Fruit fly (Drosophila melanogaster) whole organism, embryonic: ENCODE measurements around the gene Mlp84B.

Source experiments
- Blimp-1 ChIP-seq: fragments of 200-800 bp; sonication (Bioruptor generic); optimal IDR thresholded peaks from 3 replicates; lab custom pipeline; 2018; ENCODE audit warnings: missing biosample characterization, missing genetic modification characterization, mild to moderate bottlenecking, moderate library complexity, missing genetic modification reagents
- CG10543 ChIP-seq: fragments of 200-800 bp; sonication (Bioruptor generic); optimal IDR thresholded peaks from 3 replicates; lab custom pipeline; 2017; ENCODE audit warnings: missing biosample characterization, mild to moderate bottlenecking, missing genetic modification characterization, moderate library complexity
- CG10979 ChIP-seq: fragments of 200-800 bp; sonication (Bioruptor generic); optimal IDR thresholded peaks from 2 replicates; lab custom pipeline; 2018; ENCODE audit warnings: missing biosample characterization, mild to moderate bottlenecking, missing genetic modification characterization, moderate library complexity
- CG12104 ChIP-seq: fragments of 200-800 bp; sonication (Bioruptor generic); optimal IDR thresholded peaks from 3 replicates; lab custom pipeline; 2016; ENCODE audit warnings: missing biosample characterization, missing genetic modification characterization
- CG12299 ChIP-seq: fragments of 200-800 bp; sonication (Bioruptor generic); optimal IDR thresholded peaks from 2 replicates; lab custom pipeline; 2018; ENCODE audit warnings: missing biosample characterization, mild to moderate bottlenecking, missing genetic modification characterization
- CG12942 ChIP-seq: fragments of 200-800 bp; sonication (Bioruptor generic); optimal IDR thresholded peaks from 3 replicates; lab custom pipeline; 2016; ENCODE audit warnings: missing biosample characterization, missing genetic modification characterization
- CG13624 ChIP-seq: fragments of 200-800 bp; sonication (Bioruptor generic); optimal IDR thresholded peaks from 2 replicates; lab custom pipeline; 2016; ENCODE audit warnings: missing biosample characterization, missing genetic modification characterization
- CG13894 ChIP-seq: fragments of 200-800 bp; sonication (Bioruptor generic); optimal IDR thresholded peaks from 3 replicates; lab custom pipeline; 2018; ENCODE audit warnings: missing biosample characterization, mild to moderate bottlenecking, missing genetic modification characterization, moderate library complexity
- CG15011 ChIP-seq: fragments of 200-800 bp; sonication (Bioruptor generic); optimal IDR thresholded peaks from 3 replicates; lab custom pipeline; 2018; ENCODE audit warnings: missing biosample characterization, mild to moderate bottlenecking, missing genetic modification characterization
- CG17802 ChIP-seq: fragments of 200-800 bp; sonication (Bioruptor generic); optimal IDR thresholded peaks from 2 replicates; lab custom pipeline; 2018; ENCODE audit warnings: missing biosample characterization, mild to moderate bottlenecking, missing genetic modification characterization, moderate library complexity
- CG18476 ChIP-seq: fragments of 200-800 bp; sonication (Bioruptor generic); optimal IDR thresholded peaks from 2 replicates; lab custom pipeline; 2016; ENCODE audit warnings: missing biosample characterization, mild to moderate bottlenecking, missing genetic modification characterization
- CG2120 ChIP-seq: fragments of 200-800 bp; sonication (Bioruptor generic); optimal IDR thresholded peaks from 3 replicates; lab custom pipeline; 2016; ENCODE audit warnings: missing biosample characterization, missing genetic modification characterization
- CG6765 ChIP-seq: fragments of 200-800 bp; sonication (Bioruptor generic); optimal IDR thresholded peaks from 3 replicates; lab custom pipeline; 2017; ENCODE audit warnings: missing biosample characterization, mild to moderate bottlenecking, missing genetic modification characterization
- CG7271 ChIP-seq: fragments of 200-800 bp; sonication (Bioruptor generic); optimal IDR thresholded peaks from 2 replicates; lab custom pipeline; 2018; ENCODE audit warnings: missing biosample characterization, mild to moderate bottlenecking, missing genetic modification characterization, moderate library complexity
- CG7987 ChIP-seq: fragments of 200-800 bp; sonication (Bioruptor generic); optimal IDR thresholded peaks from 2 replicates; lab custom pipeline; 2018; ENCODE audit warnings: missing biosample characterization, mild to moderate bottlenecking, missing genetic modification characterization, moderate library complexity
- CG8290 ChIP-seq, 3 experiments: fragments of 200-800 bp; sonication (Bioruptor generic); optimal IDR thresholded peaks; 2 replicates each; lab custom pipeline; 2016 to 2019; ENCODE audit warnings: missing biosample characterization in 3 of 3, missing genetic modification characterization in 3 of 3, mild to moderate bottlenecking in 2 of 3, moderate library complexity in 1 of 3
- CG9817 ChIP-seq: fragments of 200-800 bp; sonication (Bioruptor generic); optimal IDR thresholded peaks from 2 replicates; lab custom pipeline; 2018; ENCODE audit warnings: missing biosample characterization, mild to moderate bottlenecking, missing genetic modification characterization, moderate library complexity
- Chrac-16 ChIP-seq: fragments of 200-800 bp; sonication (Bioruptor generic); optimal IDR thresholded peaks from 3 replicates; lab custom pipeline; 2016; ENCODE audit warnings: missing biosample characterization, missing genetic modification characterization
- Ets97D ChIP-seq: fragments of 200-800 bp; sonication (Bioruptor generic); optimal IDR thresholded peaks from 3 replicates; lab custom pipeline; 2016; ENCODE audit warnings: missing biosample characterization, missing genetic modification characterization
- GATAe ChIP-seq: fragments of 200-800 bp; sonication (Bioruptor generic); conservative IDR thresholded peaks from 2 replicates; pipeline ENCODE4 v1.3.6; 2022; ENCODE audit warnings: missing biosample characterization, missing genetic modification characterization
- Gug ChIP-seq: fragments of 200-800 bp; sonication (Bioruptor generic); IDR thresholded peaks from 4 replicates; pipeline ENCODE4 v1.3.6; 2022; ENCODE audit warnings: missing biosample characterization, missing genetic modification characterization
- Hey ChIP-seq: fragments of 200-800 bp; sonication (Bioruptor generic); optimal IDR thresholded peaks from 3 replicates; lab custom pipeline; 2018; ENCODE audit warnings: missing biosample characterization, mild to moderate bottlenecking, missing genetic modification characterization
- HmgZ ChIP-seq: fragments of 200-800 bp; sonication (Bioruptor generic); optimal IDR thresholded peaks from 2 replicates; lab custom pipeline; 2018; ENCODE audit warnings: missing biosample characterization, mild to moderate bottlenecking, missing genetic modification characterization
- Hmr ChIP-seq: fragments of 200-800 bp; sonication (Bioruptor generic); optimal IDR thresholded peaks from 3 replicates; lab custom pipeline; 2017; ENCODE audit warnings: mild to moderate bottlenecking, missing biosample characterization, missing genetic modification reagents, missing genetic modification characterization
- Lim3 ChIP-seq: fragments of 200-800 bp; sonication (Bioruptor generic); IDR thresholded peaks from 2 replicates; pipeline ENCODE4 v1.3.6; 2022; ENCODE audit warnings: missing biosample characterization, missing genetic modification characterization
- Mad ChIP-seq: fragments of 200-800 bp; sonication (Bioruptor generic); optimal IDR thresholded peaks from 2 replicates; lab custom pipeline; 2016; ENCODE audit warnings: missing biosample characterization, missing genetic modification characterization
- Opbp ChIP-seq: fragments of 200-800 bp; sonication (Bioruptor generic); IDR thresholded peaks from 3 replicates; pipeline ENCODE4 v1.3.6; 2022; ENCODE audit warnings: missing biosample characterization, missing genetic modification characterization; ENCODE audit not compliant: partially characterized antibody
- PHDP ChIP-seq: fragments of 200-800 bp; sonication (Bioruptor generic); optimal IDR thresholded peaks from 3 replicates; lab custom pipeline; 2018; ENCODE audit warnings: missing biosample characterization, mild to moderate bottlenecking, missing genetic modification characterization, moderate library complexity
- Trl ChIP-seq, 3 experiments: fragments of >200 bp in 2 of 3; fragments of 200-800 bp in 1 of 3; sonication (Bioruptor generic) in 1 of 3; optimal IDR thresholded peaks; 2 replicates in 1 of 3; 3 replicates in 2 of 3; lab custom pipeline; 2016 to 2017; ENCODE audit warnings: missing biosample characterization in 1 of 3, missing genetic modification characterization in 1 of 3
- abd-A ChIP-seq: fragments of 200-800 bp; sonication (Bioruptor generic); optimal IDR thresholded peaks from 3 replicates; lab custom pipeline; 2019; ENCODE audit warnings: missing biosample characterization, mild to moderate bottlenecking, missing genetic modification characterization, moderate library complexity
- al ChIP-seq: fragments of 200-800 bp; sonication (Bioruptor generic); IDR thresholded peaks from 2 replicates; pipeline ENCODE4 v1.3.6; 2022; ENCODE audit warnings: missing biosample characterization, missing genetic modification characterization
- aop ChIP-seq: fragments of 200-800 bp; sonication (Bioruptor generic); IDR thresholded peaks from 2 replicates; pipeline ENCODE4 v1.3.6; 2022; ENCODE audit warnings: missing biosample characterization, missing genetic modification characterization
- ap ChIP-seq: fragments of 200-800 bp; sonication (Bioruptor generic); IDR thresholded peaks from 2 replicates; pipeline ENCODE4 v1.3.6; 2022; ENCODE audit warnings: missing biosample characterization, missing genetic modification characterization
- btn ChIP-seq: fragments of 200-800 bp; sonication (Bioruptor generic); optimal IDR thresholded peaks from 2 replicates; lab custom pipeline; 2016; ENCODE audit warnings: missing biosample characterization, missing genetic modification characterization
- crp ChIP-seq, 2 experiments: fragments of 200-800 bp; sonication (Bioruptor generic); optimal IDR thresholded peaks; 2 replicates in 1 of 2; 3 replicates in 1 of 2; lab custom pipeline; 2017; ENCODE audit warnings: missing biosample characterization in 2 of 2, missing genetic modification characterization in 2 of 2, mild to moderate bottlenecking in 1 of 2, moderate library complexity in 1 of 2
- danr ChIP-seq: fragments of 200-800 bp; sonication (Bioruptor generic); IDR thresholded peaks from 2 replicates; pipeline ENCODE4 v1.3.6; 2022; ENCODE audit warnings: missing biosample characterization, missing genetic modification characterization
- dpn ChIP-seq, 2 experiments: fragments of 200-800 bp; sonication (Bioruptor generic); optimal IDR thresholded peaks; 3 replicates each; lab custom pipeline; 2016; ENCODE audit warnings: missing biosample characterization in 2 of 2, missing genetic modification characterization in 2 of 2
- dysf ChIP-seq: fragments of 200-800 bp; sonication (Bioruptor generic); IDR thresholded peaks from 3 replicates; pipeline ENCODE4 v1.3.6; 2022; ENCODE audit warnings: missing biosample characterization, missing genetic modification characterization
- esg ChIP-seq: fragments of 200-800 bp; sonication (Bioruptor generic); conservative IDR thresholded peaks from 2 replicates; pipeline ENCODE4 v1.3.6; 2022; ENCODE audit warnings: missing biosample characterization, missing genetic modification characterization
- grn ChIP-seq: fragments of 200-800 bp; sonication (Bioruptor generic); optimal IDR thresholded peaks from 3 replicates; lab custom pipeline; 2017; ENCODE audit warnings: missing biosample characterization, missing genetic modification characterization
- kay ChIP-seq: fragments of 200-800 bp; sonication (Bioruptor generic); optimal IDR thresholded peaks from 2 replicates; lab custom pipeline; 2016; ENCODE audit warnings: missing biosample characterization, missing genetic modification characterization
- psq ChIP-seq: fragments of 200-800 bp; sonication (Bioruptor generic); optimal IDR thresholded peaks from 2 replicates; lab custom pipeline; 2017; ENCODE audit warnings: missing biosample characterization, missing genetic modification characterization
- sens ChIP-seq: fragments of 200-800 bp; sonication (Bioruptor generic); peaks from one replicate; lab custom pipeline; 2016; ENCODE audit warnings: missing biosample characterization, missing genetic modification characterization
- seq ChIP-seq: fragments of 200-800 bp; sonication (Bioruptor generic); IDR thresholded peaks from 2 replicates; pipeline ENCODE4 v1.3.6; 2022; ENCODE audit warnings: missing biosample characterization, missing genetic modification characterization
- sima ChIP-seq: fragments of 200-800 bp; sonication (Bioruptor generic); optimal IDR thresholded peaks from 2 replicates; lab custom pipeline; 2016; ENCODE audit warnings: missing biosample characterization, missing genetic modification characterization
- toy ChIP-seq: fragments of 200-800 bp; sonication (Bioruptor generic); IDR thresholded peaks from 2 replicates; pipeline ENCODE4 v1.3.6; 2022; ENCODE audit warnings: missing biosample characterization, missing genetic modification characterization
- unc-4 ChIP-seq: fragments of 200-800 bp; sonication (Bioruptor generic); IDR thresholded peaks from 2 replicates; pipeline ENCODE4 v1.3.6; 2022; ENCODE audit warnings: missing biosample characterization, missing genetic modification characterization; ENCODE audit not compliant: partially characterized antibody
- wdn ChIP-seq: fragments of 200-800 bp; sonication (Bioruptor generic); IDR thresholded peaks from 2 replicates; pipeline ENCODE4 v1.3.6; 2022; ENCODE audit warnings: missing biosample characterization, missing genetic modification characterization
- wek ChIP-seq: fragments of 200-800 bp; sonication (Bioruptor generic); optimal IDR thresholded peaks from 3 replicates; lab custom pipeline; 2018; ENCODE audit warnings: missing biosample characterization, mild to moderate bottlenecking, missing genetic modification characterization, moderate library complexity

The Mlp84B gene

dm6 chr3R:7108589-7109312 lies 8.8 kb downstream of the Mlp84B start (continued):
- TF ChIP-seq toy (GFP tag; lab: Robert Waterston, UW) (no peak), CG2120 (GFP tag; lab: Kevin White, UChicago) (peak; percentile 48), Ets97D (GFP tag; lab: Kevin White, UChicago) (peak; percentile 66), GATAe (GFP tag; lab: Robert Waterston, UW) (no peak), Mad (peak; percentile 90), esg (no peak), al (GFP tag; lab: Robert Waterston, UW) (no peak), dpn (GFP tag; optimal IDR thresholded peaks at IDR 0.05; lab: Kevin White, UChicago) (peak; percentile 88 to 94), kay (GFP tag; lab: Kevin White, UChicago) (peak; percentile 91), CG12299 (tag; lab: Kevin White, UChicago) (peak; percentile 84), CG12104 (GFP tag; lab: Kevin White, UChicago) (peak; percentile 92), Opbp (no peak), CG12942 (GFP tag; lab: Kevin White, UChicago) (peak; percentile 94), Lim3 (GFP tag; lab: Robert Waterston, UW) (no peak), CG8290 (GFP tag; optimal IDR thresholded peaks at IDR 0.05; lab: Kevin White, UChicago) (peak; percentile 95), CG8290 (tag; optimal IDR thresholded peaks at IDR 0.05; lab: Kevin White, UChicago) (peak; percentile 50 to 91), seq (no peak), psq (GFP tag; lab: Kevin White, UChicago) (peak; percentile 81), dysf (no peak), CG7987 (GFP tag; lab: Kevin White, UChicago) (no peak), btn (GFP tag; lab: Kevin White, UChicago) (peak; percentile 91), Blimp-1 (GFP tag; lab: Kevin White, UChicago) (peak; percentile 98), Trl (optimal IDR thresholded peaks at IDR 0.05; lab: Kevin White, UChicago) (peak in 1 of 2 experiments; percentile 69), Trl (GFP tag; optimal IDR thresholded peaks at IDR 0.05; lab: Kevin White, UChicago) (peak; percentile 76), wdn (GFP tag; lab: Robert Waterston, UW) (no peak), Hmr (GFP tag; lab: Kevin White, UChicago) (peak; percentile 40), sens (GFP tag; lab: Kevin White, UChicago) (peak; percentile 100), abd-A (tag; lab: Kevin White, UChicago) (no peak), CG13624 (GFP tag; lab: Kevin White, UChicago) (peak; percentile 78), CG18476 (GFP tag; lab: Kevin White, UChicago) (peak; percentile 91), unc-4 (GFP tag; lab: Robert Waterston, UW) (no peak), CG10979 (tag; lab: Kevin White, UChicago) (peak; percentile 99), sima (peak; percentile 67), grn (GFP tag; lab: Kevin White, UChicago) (peak; percentile 58), CG13894 (tag; lab: Kevin White, UChicago) (no peak), crp (GFP tag; optimal IDR thresholded peaks at IDR 0.05; lab: Kevin White, UChicago) (peak; percentile 41 to 60), Gug (GFP tag; lab: Robert Waterston, UW) (peak; percentile 63; the same call in 3 of the 4 replicates), HmgZ (peak; percentile 84), CG9817 (tag; lab: Kevin White, UChicago) (peak; percentile 68), CG10543 (GFP tag; lab: Kevin White, UChicago) (no peak), Chrac-16 (GFP tag; lab: Kevin White, UChicago) (peak; percentile 95), CG7271 (tag; lab: Kevin White, UChicago) (peak; percentile 94), aop (GFP tag; lab: Robert Waterston, UW) (no peak), danr (GFP tag; lab: Robert Waterston, UW) (no peak), CG17802 (tag; lab: Kevin White, UChicago) (peak; percentile 83), CG6765 (GFP tag; lab: Kevin White, UChicago) (no peak), Hey (tag; lab: Kevin White, UChicago) (peak; percentile 39), ap (GFP tag; lab: Robert Waterston, UW) (no peak), CG15011 (GFP tag; lab: Kevin White, UChicago) (peak; percentile 87), PHDP (peak; percentile 95), wek (GFP tag; lab: Kevin White, UChicago) (peak; percentile 58)
